Fruit fly (Drosophila melanogaster): ENCODE results near the gene CG5157.

CG5157 gene

DNA sequence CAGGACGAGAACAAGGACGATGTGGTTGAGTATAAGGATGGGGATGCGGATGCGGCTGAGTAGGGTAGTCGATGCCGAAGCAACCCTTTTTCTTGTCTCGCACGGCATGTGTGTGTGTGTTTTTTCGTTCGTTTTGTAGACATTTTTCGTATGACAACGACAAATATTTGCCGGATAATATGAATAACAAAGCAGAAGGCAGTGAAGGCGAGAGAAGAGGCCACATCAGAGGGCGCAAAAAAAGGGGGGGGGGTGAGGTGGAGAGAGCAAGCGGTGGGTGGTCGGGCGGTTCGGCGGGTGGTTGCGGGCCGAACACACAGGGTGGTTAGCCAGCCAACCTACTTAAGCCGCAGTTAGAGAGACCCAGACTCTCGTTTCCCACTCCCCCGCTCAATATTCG lies 34.7 kb upstream of the CG5157 start:
- TF ChIP-seq Dll (optimal IDR thresholded peaks at IDR 0.05) (no peak), usp (GFP tag; optimal IDR thresholded peaks at IDR 0.05) (no peak), EcR (GFP tag; optimal IDR thresholded peaks at IDR 0.05) (no peak), psq (optimal IDR thresholded peaks at IDR 0.05) (no peak), CG8478 (optimal IDR thresholded peaks at IDR 0.05) (no peak), pan (optimal IDR thresholded peaks at IDR 0.05) (no peak)

DNA sequence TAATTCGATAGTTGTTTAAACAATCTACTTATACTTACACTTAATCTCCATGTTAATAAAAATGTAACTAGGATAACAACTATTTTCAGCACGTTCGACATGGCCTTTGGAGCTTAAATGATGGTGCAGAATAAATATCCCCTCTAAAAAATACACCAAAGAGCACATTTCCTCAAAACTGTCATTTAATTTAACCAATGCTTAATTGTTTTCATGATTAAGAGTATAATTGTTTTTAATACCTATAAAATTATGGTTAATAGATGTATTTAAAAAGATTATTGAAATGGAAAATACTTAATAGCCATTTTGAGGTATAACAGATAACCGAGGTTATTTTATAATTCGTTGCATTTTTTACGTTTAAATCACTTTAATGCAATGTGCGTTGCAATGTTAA lies 33.6 kb upstream of the CG5157 start, which contains the start of gene CG33795:
Gene CG33795 (minus strand): TSS at position 101 of the 400 bp plus-strand sequence.
- no peak for TF ChIP-seq usp (GFP tag; optimal IDR thresholded peaks at IDR 0.05)
- TF ChIP-seq Dll (optimal IDR thresholded peaks at IDR 0.05), result no peak
- no peak for TF ChIP-seq EcR (GFP tag; optimal IDR thresholded peaks at IDR 0.05)
- no peak for TF ChIP-seq psq (optimal IDR thresholded peaks at IDR 0.05)
- TF ChIP-seq pan (optimal IDR thresholded peaks at IDR 0.05), result no peak
- no peak for TF ChIP-seq CG8478 (optimal IDR thresholded peaks at IDR 0.05)

DNA sequence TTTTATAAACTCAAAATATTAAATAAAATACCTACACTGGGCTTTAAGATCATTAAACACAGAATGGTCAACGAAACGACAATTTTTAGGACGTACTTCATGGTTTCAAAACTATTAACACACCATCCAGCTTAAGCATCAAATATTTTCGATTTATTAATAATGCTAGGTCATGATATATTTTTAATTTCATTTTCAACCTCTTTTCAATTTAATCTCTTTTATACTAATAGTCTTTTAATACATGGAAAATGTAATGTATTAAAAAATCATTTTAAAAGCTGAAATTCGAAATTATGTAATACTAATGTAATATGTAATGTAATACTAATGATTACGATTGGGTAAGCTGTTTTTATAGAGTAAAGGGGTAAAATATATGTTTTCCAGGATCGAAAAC lies 32.3 kb upstream of the CG5157 start, which contains the start of gene CG33796:
Gene CG33796 (minus strand): TSS at position 101 of the 400 bp plus-strand sequence.
- TF ChIP-seq pan (optimal IDR thresholded peaks at IDR 0.05) (no peak), CG8478 (optimal IDR thresholded peaks at IDR 0.05) (no peak), psq (optimal IDR thresholded peaks at IDR 0.05) (no peak), EcR (GFP tag; optimal IDR thresholded peaks at IDR 0.05) (no peak), usp (GFP tag; optimal IDR thresholded peaks at IDR 0.05) (no peak), Dll (optimal IDR thresholded peaks at IDR 0.05) (no peak)

DNA sequence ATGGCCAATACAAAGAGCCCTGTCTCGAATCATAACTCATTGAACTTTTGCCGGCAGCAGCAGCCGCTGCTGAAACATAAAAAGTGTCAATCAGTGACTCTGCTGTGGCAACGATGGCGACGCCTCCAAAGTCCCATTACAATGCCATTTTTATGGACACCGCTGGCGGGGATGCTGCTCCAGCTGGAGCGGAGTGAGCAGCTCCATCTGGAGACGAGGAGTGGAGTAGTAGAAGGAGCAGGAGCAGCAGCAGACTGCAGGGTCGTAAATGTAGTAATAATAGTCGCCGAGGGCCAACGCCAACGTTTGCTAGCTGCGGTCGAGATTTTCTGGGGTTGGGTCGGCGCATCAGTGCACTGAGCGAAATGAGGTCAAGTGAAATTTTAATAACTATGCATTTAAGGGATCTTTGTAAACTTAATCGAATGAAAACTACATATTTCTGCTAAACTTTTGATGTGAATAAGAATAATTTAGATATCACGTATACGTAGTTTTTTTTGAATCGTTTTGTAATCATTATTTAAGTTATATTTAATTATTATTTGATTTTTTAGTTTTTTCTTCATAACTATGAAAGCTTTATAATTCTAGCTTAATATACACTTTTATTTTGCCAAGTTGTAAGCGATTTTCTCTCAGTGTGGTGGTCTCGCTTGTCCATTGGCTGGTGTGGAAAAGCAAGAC lies 31.0 kb upstream of the CG5157 start:
- TF ChIP-seq CG8478 (optimal IDR thresholded peaks at IDR 0.05), result no peak
- TF ChIP-seq usp (GFP tag; optimal IDR thresholded peaks at IDR 0.05), result no peak
- TF ChIP-seq Dll (optimal IDR thresholded peaks at IDR 0.05), result no peak

DNA sequence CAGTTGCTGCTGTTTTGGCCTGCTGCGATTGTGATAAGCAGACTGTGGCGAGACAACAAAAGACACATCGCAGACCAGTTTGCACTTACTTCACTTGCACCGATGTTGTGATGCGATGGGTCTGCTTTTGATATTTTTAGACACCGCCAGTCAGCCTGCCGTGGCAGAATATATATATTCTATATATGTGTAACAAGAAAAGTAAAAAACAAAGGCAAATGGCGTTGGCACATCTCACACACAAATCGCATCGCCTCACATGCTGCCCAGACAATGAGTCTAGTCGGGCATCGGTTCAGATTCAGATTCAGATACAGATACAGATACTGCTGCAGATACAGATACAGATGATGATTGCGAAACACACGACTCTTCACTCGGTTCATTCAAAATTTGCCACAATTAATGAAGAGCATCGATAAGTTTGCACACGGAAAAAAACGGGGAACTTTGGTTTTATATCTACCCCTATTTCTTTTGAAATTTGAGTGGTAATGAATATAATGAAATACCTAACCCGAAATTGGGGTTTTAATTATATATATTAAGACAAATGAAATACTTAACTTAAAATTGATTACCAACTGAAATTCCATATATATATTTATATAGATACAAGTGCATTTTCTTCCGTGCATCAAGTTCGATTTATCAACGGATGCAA lies 30.2 kb upstream of the CG5157 start:
- no peak for TF ChIP-seq usp (GFP tag; optimal IDR thresholded peaks at IDR 0.05)
- TF ChIP-seq psq (optimal IDR thresholded peaks at IDR 0.05), result no peak
- TF ChIP-seq EcR (GFP tag; optimal IDR thresholded peaks at IDR 0.05), result no peak
- TF ChIP-seq Dll (optimal IDR thresholded peaks at IDR 0.05), result no peak
- no peak for TF ChIP-seq CG8478 (optimal IDR thresholded peaks at IDR 0.05)
- no peak for TF ChIP-seq pan (optimal IDR thresholded peaks at IDR 0.05)

DNA sequence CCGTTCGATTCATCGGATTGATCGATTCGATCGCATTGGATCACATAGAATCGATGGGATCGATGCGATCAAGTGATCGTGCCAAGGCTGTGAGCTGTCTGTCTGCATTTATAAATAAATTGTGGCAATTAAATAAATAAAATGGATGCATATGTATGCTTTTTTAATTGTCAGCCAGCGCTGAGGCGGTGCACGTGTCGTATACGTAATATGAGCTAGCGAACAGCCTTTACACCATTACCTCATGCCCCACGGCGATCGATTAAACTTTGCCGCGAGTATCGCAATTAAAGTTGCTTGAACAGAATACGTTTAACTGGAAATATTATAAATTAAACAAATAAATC lies 29.3 kb upstream of the CG5157 start:
- TF ChIP-seq usp (GFP tag; optimal IDR thresholded peaks at IDR 0.05) (no peak), EcR (GFP tag; optimal IDR thresholded peaks at IDR 0.05) (no peak), Dll (optimal IDR thresholded peaks at IDR 0.05) (no peak), pan (optimal IDR thresholded peaks at IDR 0.05) (no peak), psq (optimal IDR thresholded peaks at IDR 0.05) (no peak), CG8478 (optimal IDR thresholded peaks at IDR 0.05) (no peak)

DNA sequence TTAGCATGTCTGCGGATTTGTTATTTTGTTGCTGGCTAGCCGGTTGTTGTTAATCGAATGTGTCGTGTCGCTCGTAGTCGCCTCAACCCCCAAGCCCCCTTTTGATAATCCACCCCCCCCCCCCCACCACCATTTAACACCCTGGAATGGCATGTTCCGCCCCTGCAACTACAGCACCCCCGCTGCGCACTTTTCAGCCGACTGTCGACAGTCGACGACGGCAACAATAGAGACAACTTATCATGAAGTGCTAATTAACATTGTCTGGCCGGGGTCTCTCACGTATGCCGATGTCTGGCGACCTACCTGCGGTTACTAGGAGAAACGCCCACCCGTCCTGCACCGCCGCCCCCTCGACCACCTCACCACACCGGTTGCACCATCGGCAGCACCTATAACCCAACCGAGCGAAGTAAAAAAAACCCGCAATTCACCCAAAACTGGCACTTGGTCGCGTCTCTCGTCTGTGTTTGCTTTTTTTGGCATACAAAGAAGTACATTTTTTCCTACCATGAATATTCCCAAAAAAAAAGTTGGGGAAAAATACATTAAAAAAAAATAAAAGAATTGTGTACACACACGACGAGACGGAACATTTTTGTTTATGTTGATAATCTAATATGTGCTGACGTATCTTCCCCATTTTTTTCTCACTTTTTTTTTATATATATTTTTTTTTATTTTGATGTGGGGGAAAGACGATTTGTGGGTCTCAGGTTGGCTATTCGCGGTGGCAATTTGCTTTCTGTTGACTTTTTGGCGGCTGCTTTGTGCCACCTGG lies 28.7 kb upstream of the CG5157 start:
- TF ChIP-seq usp (GFP tag; optimal IDR thresholded peaks at IDR 0.05) (no peak), psq (optimal IDR thresholded peaks at IDR 0.05) (no peak), Dll (optimal IDR thresholded peaks at IDR 0.05) (no peak), EcR (GFP tag; optimal IDR thresholded peaks at IDR 0.05) (no peak), CG8478 (optimal IDR thresholded peaks at IDR 0.05) (no peak)

DNA sequence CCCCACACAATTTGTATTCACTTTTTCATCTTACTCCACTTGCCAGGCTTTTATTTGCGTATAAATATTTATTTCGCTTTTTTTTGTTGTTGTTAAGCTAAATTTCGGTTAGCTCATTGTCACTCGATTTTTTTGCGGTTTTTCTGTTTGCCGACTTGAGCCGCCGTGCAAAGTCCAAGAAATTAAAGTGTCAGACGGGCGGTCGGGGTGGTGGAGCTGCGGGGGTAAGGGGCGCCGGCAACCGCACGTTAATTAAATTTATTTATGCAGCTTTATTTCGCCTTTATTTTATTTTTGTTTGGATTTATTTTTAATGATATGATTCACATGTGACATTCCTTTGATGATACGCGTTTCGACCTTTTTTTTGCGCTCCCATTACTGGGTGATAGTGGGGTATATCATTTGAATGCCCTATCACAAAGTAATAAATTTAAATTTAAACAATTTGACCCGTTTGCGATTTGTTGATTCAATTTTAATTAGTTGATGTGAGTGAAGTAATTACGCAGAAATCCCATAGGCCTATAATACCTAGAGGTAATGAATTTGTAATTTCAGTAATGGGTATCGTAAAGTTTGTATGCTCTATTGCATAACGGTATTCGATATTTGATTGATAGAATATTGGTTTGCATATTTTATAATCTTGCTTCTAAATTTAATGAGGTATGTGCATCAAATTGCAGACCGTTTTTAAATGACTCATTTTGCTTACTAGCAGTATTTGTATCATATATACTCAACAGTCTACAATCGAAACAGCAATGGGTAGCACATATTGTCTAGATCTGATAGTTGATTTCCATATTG lies 27.9 kb upstream of the CG5157 start:
- no peak for TF ChIP-seq CG8478 (optimal IDR thresholded peaks at IDR 0.05)
- TF ChIP-seq EcR (GFP tag; optimal IDR thresholded peaks at IDR 0.05), result no peak
- TF ChIP-seq Dll (optimal IDR thresholded peaks at IDR 0.05), result no peak
- no peak for TF ChIP-seq usp (GFP tag; optimal IDR thresholded peaks at IDR 0.05)
- no peak for TF ChIP-seq psq (optimal IDR thresholded peaks at IDR 0.05)
- TF ChIP-seq pan (optimal IDR thresholded peaks at IDR 0.05), result no peak

DNA sequence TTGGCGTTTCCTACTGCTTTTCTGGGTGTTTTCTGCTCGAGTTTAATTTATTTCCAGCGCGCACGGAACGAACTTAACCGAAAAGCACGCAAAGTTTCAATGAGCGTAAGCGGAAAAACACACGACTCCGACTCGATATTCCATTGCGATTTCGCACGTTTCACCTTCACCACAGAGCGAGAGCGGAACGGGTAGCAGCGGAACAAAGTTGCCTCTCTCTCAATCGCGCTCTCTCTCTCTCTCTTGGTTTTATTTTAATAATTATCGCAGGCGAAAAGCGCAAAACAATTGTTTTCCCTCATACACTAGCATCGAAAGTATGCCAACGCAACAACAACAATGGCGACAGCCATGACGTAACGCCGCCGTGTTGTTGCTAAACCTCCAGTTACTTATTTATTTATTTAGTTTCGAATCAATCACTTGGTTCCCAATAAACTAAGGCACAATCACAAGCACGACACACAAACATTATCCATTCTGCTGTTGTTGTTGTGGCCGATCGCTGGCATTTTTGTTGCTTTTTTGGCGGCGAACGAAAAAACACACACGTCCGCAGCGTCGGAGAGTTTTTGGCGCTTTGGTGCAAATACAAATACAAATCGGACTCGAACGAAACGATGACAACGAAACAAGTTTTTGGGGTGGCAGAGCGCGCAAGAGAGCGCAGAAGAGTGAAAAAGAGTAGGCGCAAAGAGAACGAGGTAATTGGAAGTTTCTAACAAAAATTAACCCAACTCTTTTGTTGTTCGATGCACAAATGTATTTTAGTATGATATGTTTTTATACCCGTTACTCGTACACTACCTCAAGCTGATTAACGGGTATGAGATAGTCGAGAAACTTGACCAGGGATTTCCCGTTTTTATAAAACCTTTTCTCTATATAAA lies 26.7 kb upstream of the CG5157 start, which contains the start of gene CG5151:
Gene CG5151 (minus strand): TSS at position 552 of the 890 bp plus-strand sequence.
- TF ChIP-seq Dll (optimal IDR thresholded peaks at IDR 0.05) (no peak), EcR (GFP tag; optimal IDR thresholded peaks at IDR 0.05) (no peak), psq (optimal IDR thresholded peaks at IDR 0.05) (no peak)

DNA sequence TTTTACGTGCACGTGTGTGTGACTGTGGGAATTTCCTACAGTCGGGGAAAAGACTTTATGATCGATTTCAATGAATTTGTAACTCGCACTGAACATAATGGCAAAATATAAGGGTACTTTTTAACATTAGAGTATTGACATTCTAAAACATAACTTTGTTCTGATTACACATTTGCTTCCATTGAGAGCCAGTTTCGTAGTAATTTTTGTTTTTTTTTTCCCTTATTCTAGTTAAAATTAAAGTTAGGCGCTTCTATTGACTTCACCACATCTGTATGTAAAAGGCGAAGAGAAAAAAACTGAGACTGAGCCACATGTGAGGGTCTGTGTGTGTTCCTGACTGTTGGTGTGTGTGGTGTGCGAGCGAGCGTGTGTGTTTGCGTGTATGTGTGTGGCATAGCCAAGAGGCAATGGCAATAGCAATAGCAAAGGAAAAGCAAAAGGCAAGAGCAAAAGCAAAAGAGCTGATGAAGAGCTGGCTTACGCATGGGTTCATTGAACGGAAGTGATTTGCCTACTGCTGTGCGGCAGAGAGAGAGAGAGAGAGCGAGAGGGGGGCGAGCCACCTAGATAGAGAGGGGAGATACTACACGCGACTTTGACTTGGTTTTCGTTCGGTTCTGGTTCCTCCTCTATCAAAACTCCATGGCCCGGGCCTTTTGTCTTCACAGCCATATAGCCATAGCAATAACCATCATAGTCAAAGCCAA lies 24.3 kb upstream of the CG5157 start:
- TF ChIP-seq EcR (GFP tag; optimal IDR thresholded peaks at IDR 0.05), result peak in 1 of 2 experiments; percentile 98
- TF ChIP-seq psq (optimal IDR thresholded peaks at IDR 0.05), result no peak
- TF ChIP-seq pan (optimal IDR thresholded peaks at IDR 0.05), result no peak

Data from whole organism.